Worm (Caenorhabditis elegans): ENCODE measurements around the gene lpd-9.

The lpd-9 gene

ce11 chrV:10578938-10579337, at the start of gene lpd-9, which contains the start of gene erh-1:
Gene lpd-9, plus strand, starts transcription at chrV:10579305.
Gene erh-1, minus strand, starts transcription at chrV:10579141.
- TF ChIP-seq daf-19 (GFP tag; conservative IDR thresholded peaks at IDR 0.05) (no peak), zfp-3 (GFP tag; conservative IDR thresholded peaks at IDR 0.05) (no peak), aha-1 (tag) (no peak), nhr-41 (GFP tag; IDR thresholded peaks at IDR 0.05) (no peak), dmd-9 (GFP tag; IDR thresholded peaks at IDR 0.05) (no peak), lir-3 (tag; optimal IDR thresholded peaks at IDR 0.05) (no peak), hif-1 (tag; optimal IDR thresholded peaks at IDR 0.05) (no peak), mxl-2 (GFP tag; conservative IDR thresholded peaks at IDR 0.05) (no peak), mep-1 (tag; optimal IDR thresholded peaks at IDR 0.05) (peak; percentile 80), mdt-29 (GFP tag; IDR thresholded peaks at IDR 0.05) (0 out of 2 replicates have a peak, but pooled peaks have one; percentile 29), aly-2 (tag; optimal IDR thresholded peaks at IDR 0.05) (no peak), tag-97 (GFP tag; IDR thresholded peaks at IDR 0.05) (no peak), duxl-1 (tag; optimal IDR thresholded peaks at IDR 0.05; ENCODE audit: poor library complexity) (peak; percentile 66), arid-1 (GFP tag; conservative IDR thresholded peaks at IDR 0.05) (0 out of 2 replicates have a peak, but pooled peaks have one; percentile 24), egl-27 (tag; optimal IDR thresholded peaks at IDR 0.05) (no peak), nhr-111 (GFP tag; optimal IDR thresholded peaks at IDR 0.05) (no peak), nhr-48 (tag; optimal IDR thresholded peaks at IDR 0.05) (peak; percentile 66), ceh-44 (GFP tag; IDR thresholded peaks at IDR 0.05) (no peak), fkh-10 (GFP tag; optimal IDR thresholded peaks at IDR 0.05) (no peak), jun-1 (tag; optimal IDR thresholded peaks at IDR 0.05) (no peak), dmd-8 (GFP tag; IDR thresholded peaks at IDR 0.05) (no peak), hmg-1.1 (GFP tag; IDR thresholded peaks at IDR 0.05) (peak; percentile 76; the same call in 1 of the 2 replicates), lin-29 (GFP tag; IDR thresholded peaks at IDR 0.05) (no peak), ama-1 (optimal IDR thresholded peaks at IDR 0.05) (no peak), zip-2 (tag; optimal IDR thresholded peaks at IDR 0.05) (no peak), nhr-42 (GFP tag; IDR thresholded peaks at IDR 0.05) (no peak), F10B5.3 (tag; optimal IDR thresholded peaks at IDR 0.05) (peak; percentile 49), T20F7.1 (GFP tag; optimal IDR thresholded peaks at IDR 0.05) (peak; percentile 74), snpc-1.2 (GFP tag; IDR thresholded peaks at IDR 0.05) (no peak), nhr-10 (tag; optimal IDR thresholded peaks at IDR 0.05) (no peak), ceh-28 (tag; optimal IDR thresholded peaks at IDR 0.05) (no peak), F37D6.2 (tag; optimal IDR thresholded peaks at IDR 0.05) (peak; percentile 50), dpl-1 (GFP tag; optimal IDR thresholded peaks at IDR 0.05) (peak; percentile 80), madf-9 (GFP tag; conservative IDR thresholded peaks at IDR 0.05) (no peak), T26A8.4 (GFP tag; IDR thresholded peaks at IDR 0.05) (peak; percentile 82; the same call in 1 of the 2 replicates), attf-4 (tag; optimal IDR thresholded peaks at IDR 0.05) (no peak), tra-1 (GFP tag; IDR thresholded peaks at IDR 0.05) (peak; percentile 42; the same call in 1 of the 2 replicates), hlh-11 (tag; optimal IDR thresholded peaks at IDR 0.05) (peak; percentile 69), php-3 (GFP tag; IDR thresholded peaks at IDR 0.05) (peak; percentile 73; the same call in 1 of the 2 replicates), zag-1 (tag; optimal IDR thresholded peaks at IDR 0.05) (no peak), nhr-237 (tag; optimal IDR thresholded peaks at IDR 0.05) (no peak), F44E2.7 (GFP tag; IDR thresholded peaks at IDR 0.05) (no peak), hlh-30 (tag; optimal IDR thresholded peaks at IDR 0.05; ENCODE audit: insufficient read depth) (peak; percentile 62), spr-1 (tag; optimal IDR thresholded peaks at IDR 0.05) (peak; percentile 52), ces-1 (GFP tag; optimal IDR thresholded peaks at IDR 0.05) (no peak), lim-7 (GFP tag; IDR thresholded peaks at IDR 0.05) (no peak), Y105C5A.15 (GFP tag; IDR thresholded peaks at IDR 0.05) (no peak), ceh-82 (tag; optimal IDR thresholded peaks at IDR 0.05) (no peak), cey-2 (tag; optimal IDR thresholded peaks at IDR 0.05; ENCODE audit: borderline replicate concordance, insufficient read depth) (no peak), ztf-7 (tag; optimal IDR thresholded peaks at IDR 0.05) (peak; percentile 38), Y5F2A.4 (GFP tag; optimal IDR thresholded peaks at IDR 0.05) (no peak), sdz-12 (GFP tag; optimal IDR thresholded peaks at IDR 0.05) (no peak)

All from whole organism, L4 larva.